Worm (Caenorhabditis elegans) whole organism, L3 larva: ENCODE measurements around the gene F54F11.1.

ENCODE experiments used
- R02D3.7 ChIP-seq: fragments of 150-350 bp; optimal IDR thresholded peaks from 2 replicates; lab custom pipeline; 2014; ENCODE audit warnings: missing biosample characterization, missing genetic modification characterization
- ama-1 ChIP-seq: fragments of 150-350 bp; optimal IDR thresholded peaks from 2 replicates; lab custom pipeline; 2018
- ceh-16 ChIP-seq: sonication (generic microtip); optimal IDR thresholded peaks from 2 replicates; lab custom pipeline; 2017; ENCODE audit warnings: missing biosample characterization, missing genetic modification characterization
- ceh-28 ChIP-seq: fragments of 150-350 bp; optimal IDR thresholded peaks from 2 replicates; lab custom pipeline; 2014; ENCODE audit warnings: missing biosample characterization, missing genetic modification reagents, missing genetic modification characterization
- ceh-82 ChIP-seq: fragments of 150-350 bp; optimal IDR thresholded peaks from 2 replicates; lab custom pipeline; 2014; ENCODE audit warnings: missing biosample characterization, missing genetic modification characterization
- ceh-9 ChIP-seq: sonication (generic microtip); optimal IDR thresholded peaks from 2 replicates; lab custom pipeline; 2018; ENCODE audit warnings: missing biosample characterization, missing genetic modification characterization
- egl-27 ChIP-seq: sonication (generic microtip); optimal IDR thresholded peaks from 4 replicates; lab custom pipeline; 2017; ENCODE audit warnings: missing biosample characterization, missing genetic modification reagents, missing genetic modification characterization
- egl-5 ChIP-seq: fragments of 150-350 bp; optimal IDR thresholded peaks from 2 replicates; lab custom pipeline; 2017; ENCODE audit warnings: missing biosample characterization, missing genetic modification reagents, missing genetic modification characterization, inconsistent platforms
- elt-2 ChIP-seq: sonication (generic microtip); optimal IDR thresholded peaks from 2 replicates; lab custom pipeline; 2016; ENCODE audit warnings: missing genetic modification reagents, mild to moderate bottlenecking, missing genetic modification characterization, missing compliant biosample characterization
- elt-3 ChIP-seq, 3 experiments: fragments of 150-350 bp in 1 of 3; sonication (generic microtip) in 2 of 3; optimal IDR thresholded peaks; 2 replicates in 2 of 3; 4 replicates in 1 of 3; lab custom pipeline; 2014 to 2017; ENCODE audit warnings: missing biosample characterization in 3 of 3, missing genetic modification characterization in 3 of 3
- eor-1 ChIP-seq, 2 experiments: fragments of 150-350 bp; optimal IDR thresholded peaks; 2 replicates each; lab custom pipeline; 2014 to 2018; ENCODE audit warnings: missing biosample characterization in 2 of 2, missing genetic modification characterization in 2 of 2
- fos-1 ChIP-seq: fragments of 150-350 bp; optimal IDR thresholded peaks from 2 replicates; lab custom pipeline; 2014; ENCODE audit warnings: missing biosample characterization, missing genetic modification characterization
- jun-1 ChIP-seq: fragments of 150-350 bp; optimal IDR thresholded peaks from 2 replicates; lab custom pipeline; 2014; ENCODE audit warnings: missing biosample characterization, missing genetic modification reagents, missing genetic modification characterization
- lin-15B ChIP-seq: fragments of 150-350 bp; optimal IDR thresholded peaks from 2 replicates; lab custom pipeline; 2014; ENCODE audit warnings: missing biosample characterization, missing genetic modification characterization
- lsy-12 ChIP-seq: sonication (generic microtip); optimal IDR thresholded peaks from 2 replicates; lab custom pipeline; 2016; ENCODE audit warnings: mild to moderate bottlenecking, missing genetic modification characterization, missing compliant biosample characterization
- mdl-1 ChIP-seq: fragments of 150-350 bp; optimal IDR thresholded peaks from 2 replicates; lab custom pipeline; 2014; ENCODE audit warnings: missing biosample characterization, missing genetic modification characterization
- mml-1 ChIP-seq: fragments of 150-350 bp; sonication (generic microtip); optimal IDR thresholded peaks from 3 replicates; lab custom pipeline; 2014; ENCODE audit warnings: missing biosample characterization, missing genetic modification characterization
- nfya-1 ChIP-seq: sonication (generic microtip); optimal IDR thresholded peaks from 2 replicates; lab custom pipeline; 2017; ENCODE audit warnings: missing genetic modification characterization, mild to moderate bottlenecking, missing compliant biosample characterization, antibody characterized with exemption, moderate library complexity; ENCODE audit not compliant: insufficient read depth
- nhr-11 ChIP-seq: fragments of 150-350 bp; optimal IDR thresholded peaks from 2 replicates; lab custom pipeline; 2014; ENCODE audit warnings: missing biosample characterization, missing genetic modification characterization
- nhr-23 ChIP-seq: fragments of 150-350 bp; optimal IDR thresholded peaks from 2 replicates; lab custom pipeline; 2014; ENCODE audit warnings: missing biosample characterization, missing genetic modification reagents, missing genetic modification characterization
- nhr-237 ChIP-seq: fragments of 150-350 bp; optimal IDR thresholded peaks from 2 replicates; lab custom pipeline; 2014; ENCODE audit warnings: missing biosample characterization, missing genetic modification characterization
- nhr-25 ChIP-seq: sonication (generic microtip); optimal IDR thresholded peaks from 2 replicates; lab custom pipeline; 2017; ENCODE audit warnings: missing biosample characterization, missing genetic modification characterization
- nhr-28 ChIP-seq: fragments of 150-350 bp; optimal IDR thresholded peaks from 2 replicates; lab custom pipeline; 2014; ENCODE audit warnings: missing biosample characterization, missing genetic modification characterization
- nhr-43 ChIP-seq: sonication (generic microtip); optimal IDR thresholded peaks from 2 replicates; lab custom pipeline; 2016; ENCODE audit warnings: mild to moderate bottlenecking, missing genetic modification characterization, missing compliant biosample characterization; ENCODE audit not compliant: poor library complexity, severe bottlenecking
- nhr-67 ChIP-seq: fragments of 150-350 bp; optimal IDR thresholded peaks from 2 replicates; lab custom pipeline; 2014; ENCODE audit warnings: missing biosample characterization, missing genetic modification characterization
- nhr-76 ChIP-seq: fragments of 150-350 bp; sonication (generic microtip); optimal IDR thresholded peaks from 5 replicates; lab custom pipeline; 2014; ENCODE audit warnings: missing biosample characterization, missing genetic modification characterization
- nhr-77 ChIP-seq: fragments of 150-350 bp; optimal IDR thresholded peaks from 2 replicates; lab custom pipeline; 2014; ENCODE audit warnings: missing biosample characterization, missing genetic modification characterization
- pha-4 ChIP-seq: fragments of 150-350 bp; optimal IDR thresholded peaks from 2 replicates; lab custom pipeline; 2014; ENCODE audit warnings: missing biosample characterization, missing genetic modification reagents, missing genetic modification characterization
- pqm-1 ChIP-seq: fragments of 150-350 bp; optimal IDR thresholded peaks from 2 replicates; lab custom pipeline; 2017; ENCODE audit warnings: missing biosample characterization, missing genetic modification characterization, inconsistent platforms
- skn-1 ChIP-seq: fragments of 150-350 bp; optimal IDR thresholded peaks from 2 replicates; lab custom pipeline; 2014; ENCODE audit warnings: missing biosample characterization, missing genetic modification characterization
- snpc-4 ChIP-seq: fragments of 150-350 bp; optimal IDR thresholded peaks from 2 replicates; lab custom pipeline; 2014; ENCODE audit warnings: missing biosample characterization, missing genetic modification characterization
- tbx-2 ChIP-seq: sonication (generic microtip); optimal IDR thresholded peaks from 2 replicates; lab custom pipeline; 2016; ENCODE audit warnings: mild to moderate bottlenecking, missing genetic modification characterization, missing compliant biosample characterization
- unc-39 ChIP-seq: sonication (generic microtip); optimal IDR thresholded peaks from 4 replicates; lab custom pipeline; 2017; ENCODE audit warnings: missing biosample characterization, missing genetic modification characterization
- unc-62 ChIP-seq: fragments of 150-350 bp; sonication (generic microtip); optimal IDR thresholded peaks from 4 replicates; lab custom pipeline; 2014; ENCODE audit warnings: missing biosample characterization, missing genetic modification reagents, missing genetic modification characterization
- ztf-11 ChIP-seq: fragments of 150-350 bp; optimal IDR thresholded peaks from 2 replicates; lab custom pipeline; 2014; ENCODE audit warnings: missing biosample characterization, missing genetic modification characterization
- ztf-4 ChIP-seq: fragments of 150-350 bp; optimal IDR thresholded peaks from 2 replicates; lab custom pipeline; 2014; ENCODE audit warnings: missing biosample characterization, missing genetic modification characterization

The F54F11.1 gene

DNA sequence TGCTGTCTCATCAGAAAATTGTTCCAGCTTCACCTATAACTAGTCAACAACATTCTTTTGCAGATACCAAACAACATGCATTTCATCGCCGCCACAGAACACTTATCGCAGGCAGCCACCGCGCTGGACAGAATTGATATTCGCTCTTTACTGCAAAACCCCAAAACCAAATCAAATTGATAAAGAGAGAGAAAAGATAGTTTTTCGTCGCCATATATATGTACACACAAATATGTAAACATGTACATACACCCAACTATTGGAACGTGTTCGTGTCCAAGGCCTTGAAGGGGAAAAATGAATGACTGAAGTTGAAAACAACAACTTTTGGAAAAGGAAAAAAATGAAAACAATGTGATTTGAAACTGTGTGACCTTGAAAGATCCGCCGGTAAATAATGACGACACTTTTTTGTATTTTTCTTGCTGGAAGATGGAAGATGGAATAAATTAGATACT is 38.3 kb upstream of the F54F11.1 start (continued):
- TF ChIP-seq nfya-1 (tag; lab: Kevin White, UChicago) (peak; percentile 24), ama-1 (lab: Kevin White, UChicago) (no peak), elt-3 (tag; optimal IDR thresholded peaks at IDR 0.05; lab: Kevin White, UChicago) (peak in 1 of 3 experiments; percentile 26), snpc-4 (no peak), nhr-77 (tag; lab: Kevin White, UChicago) (no peak), pqm-1 (peak; percentile 87)

DNA sequence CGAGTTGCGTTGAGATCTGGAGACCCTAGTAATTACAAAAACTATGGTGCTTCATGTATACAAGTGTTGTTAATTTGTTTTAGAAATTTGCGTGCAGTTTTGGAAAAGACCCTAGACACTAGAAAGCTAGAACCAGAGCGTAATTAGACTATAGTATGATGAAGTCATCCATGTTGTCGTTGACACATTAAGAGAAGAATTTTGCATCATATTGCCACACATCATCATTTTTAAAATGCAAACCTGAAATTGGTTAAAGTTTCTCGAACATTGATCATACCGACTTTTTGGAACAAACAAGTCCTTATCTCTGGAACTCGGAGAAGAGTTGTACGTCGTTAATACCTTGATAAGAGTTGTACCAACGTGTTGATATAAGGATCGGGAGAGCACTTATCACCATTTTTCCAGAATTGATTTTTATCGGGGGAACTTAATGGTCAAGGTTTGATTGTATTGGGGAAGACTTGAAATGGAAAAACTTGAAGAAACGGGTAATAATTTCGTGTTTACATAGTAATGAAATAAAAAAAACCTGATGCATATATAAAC is 35.8 kb upstream of the F54F11.1 start:
- TF ChIP-seq lsy-12 (tag; lab: Kevin White, UChicago) (no peak), ceh-9 (no peak), skn-1 (tag; lab: Kevin White, UChicago) (peak; percentile 50), nfya-1 (tag; lab: Kevin White, UChicago) (no peak), ceh-82 (tag; lab: Kevin White, UChicago) (no peak), pha-4 (tag; lab: Kevin White, UChicago) (peak; percentile 46), elt-2 (tag; lab: Kevin White, UChicago) (peak; percentile 98), nhr-11 (tag; lab: Kevin White, UChicago) (no peak), ama-1 (lab: Kevin White, UChicago) (peak; percentile 19), ceh-28 (tag; lab: Kevin White, UChicago) (peak; percentile 30), nhr-25 (no peak), mml-1 (tag; lab: Kevin White, UChicago) (no peak), jun-1 (peak; percentile 25), pqm-1 (peak; percentile 92), fos-1 (no peak)

DNA sequence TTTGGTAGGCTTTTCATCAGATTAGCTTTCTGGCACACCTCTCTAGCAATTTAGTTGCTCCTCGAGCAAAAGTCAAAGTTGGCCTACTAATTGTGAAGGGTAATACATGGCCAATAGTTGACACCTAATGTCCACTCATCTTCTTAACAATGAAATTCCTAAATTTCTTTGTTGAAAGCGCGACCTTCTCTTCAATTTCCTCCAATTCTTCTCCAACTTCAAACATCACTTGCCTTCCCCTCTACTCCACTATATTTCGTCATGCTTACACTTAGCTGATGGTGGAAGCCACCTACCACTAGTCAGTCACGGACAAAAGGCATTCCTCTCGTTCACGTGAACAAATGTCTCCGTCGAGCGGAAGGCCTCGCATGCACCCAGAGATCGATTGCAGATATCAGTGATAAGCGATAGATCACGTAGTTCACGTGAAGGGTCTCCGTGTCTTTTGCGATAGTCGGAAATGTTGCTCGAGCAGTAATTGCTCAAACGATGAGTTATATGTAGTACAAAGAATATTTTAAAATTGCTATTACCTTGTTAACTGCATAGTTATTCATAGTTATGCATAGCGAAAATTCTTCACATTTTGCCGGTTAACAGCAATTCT is 34.6 kb upstream of the F54F11.1 start, which contains the start of gene E01G4.3:
Gene E01G4.3, minus strand, starts transcription at position 560 of the 610 bp plus-strand sequence.
- TF ChIP-seq nhr-25 (peak; percentile 90), ceh-82 (tag; lab: Kevin White, UChicago) (no peak), tbx-2 (tag; lab: Kevin White, UChicago) (peak; percentile 3), lin-15B (tag; lab: Kevin White, UChicago) (no peak), nfya-1 (tag; lab: Kevin White, UChicago) (peak; percentile 79), nhr-76 (tag; lab: Kevin White, UChicago) (no peak), elt-3 (tag; optimal IDR thresholded peaks at IDR 0.05; lab: Kevin White, UChicago) (peak in 2 of 3 experiments; percentile 20 to 62), mml-1 (tag; lab: Kevin White, UChicago) (peak; percentile 92), lsy-12 (tag; lab: Kevin White, UChicago) (no peak), nhr-67 (tag; lab: Kevin White, UChicago) (no peak), pha-4 (tag; lab: Kevin White, UChicago) (peak; percentile 3), nhr-23 (tag; lab: Kevin White, UChicago) (peak; percentile 71), unc-39 (no peak), elt-2 (tag; lab: Kevin White, UChicago) (peak; percentile 92), jun-1 (peak; percentile 93), R02D3.7 (no peak), ztf-11 (no peak), pqm-1 (peak; percentile 98), nhr-28 (tag; lab: Kevin White, UChicago) (no peak), ztf-4 (tag; lab: Kevin White, UChicago) (no peak), egl-27 (tag; lab: Kevin White, UChicago) (peak; percentile 83), unc-62 (no peak), nhr-77 (tag; lab: Kevin White, UChicago) (no peak), mdl-1 (tag; lab: Kevin White, UChicago) (peak; percentile 69), eor-1 (tag; optimal IDR thresholded peaks at IDR 0.05; lab: Kevin White, UChicago) (no peak), ceh-28 (tag; lab: Kevin White, UChicago) (peak; percentile 80), nhr-11 (tag; lab: Kevin White, UChicago) (peak; percentile 69), skn-1 (tag; lab: Kevin White, UChicago) (peak; percentile 2), nhr-43 (tag; lab: Kevin White, UChicago) (peak; percentile 84), fos-1 (no peak)

DNA sequence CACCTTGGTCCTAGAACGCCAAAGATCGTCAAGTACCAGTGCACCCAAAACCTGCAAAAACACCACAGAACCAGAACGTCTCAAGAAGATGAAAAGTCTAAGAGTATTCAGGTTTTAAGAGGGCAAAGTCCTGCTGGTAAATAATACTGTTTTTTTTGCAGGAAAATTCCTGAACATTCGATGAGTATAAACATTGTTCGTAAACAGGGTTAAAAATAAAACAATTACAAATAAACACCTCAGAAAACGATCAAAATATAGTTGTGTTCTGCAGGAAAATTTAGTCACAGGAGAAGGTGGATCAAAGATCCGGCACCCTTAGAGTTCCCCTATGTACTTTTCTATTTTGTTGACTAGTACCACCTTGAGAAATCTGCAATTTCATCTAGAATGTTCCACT is 33.1 kb upstream of the F54F11.1 start:
- TF ChIP-seq egl-5 (no peak), nhr-237 (tag; lab: Kevin White, UChicago) (no peak), mdl-1 (tag; lab: Kevin White, UChicago) (no peak), nhr-77 (tag; lab: Kevin White, UChicago) (no peak), ceh-16 (tag; lab: Kevin White, UChicago) (no peak), nfya-1 (tag; lab: Kevin White, UChicago) (no peak), nhr-76 (tag; lab: Kevin White, UChicago) (no peak), elt-2 (tag; lab: Kevin White, UChicago) (no peak)
